Fruit fly (Drosophila melanogaster) whole organism, larva: Measurements from ENCODE around the gene CG14342.

Experiments
- noc ChIP-seq: fragments of 200-800 bp; sonication (Bioruptor generic); optimal IDR thresholded peaks from 3 replicates; lab custom pipeline; 2019; ENCODE audit warnings: missing biosample characterization, mild to moderate bottlenecking, missing genetic modification characterization, moderate library complexity

The CG14342 gene

DNA sequence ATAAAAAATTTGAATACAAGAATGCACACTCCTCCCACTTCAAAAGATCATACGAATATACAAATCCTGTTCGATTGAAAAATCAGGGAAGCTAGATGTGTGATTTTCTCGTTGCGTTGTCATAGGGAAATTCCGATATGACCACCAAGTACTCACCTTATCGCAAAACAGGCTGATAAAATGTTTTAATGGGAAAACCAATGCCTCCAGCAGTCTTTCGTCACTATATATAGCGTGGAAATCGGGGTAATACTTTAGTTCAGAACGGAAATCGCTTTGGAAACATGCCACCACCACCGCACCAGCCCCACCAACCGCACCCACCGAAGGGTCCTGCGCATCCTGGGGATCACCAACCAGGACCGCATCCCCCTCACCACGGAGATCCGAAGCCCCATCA lies 4.8 kb upstream of the CG14342 start, which contains the start of the genes CG5139 and CG43348:
CG5139 (minus strand) TSS at position 101 of the 400 bp plus-strand sequence.
CG43348 (plus strand) TSS at position 247 of the 400 bp plus-strand sequence.
- no peak for TF ChIP-seq noc

DNA sequence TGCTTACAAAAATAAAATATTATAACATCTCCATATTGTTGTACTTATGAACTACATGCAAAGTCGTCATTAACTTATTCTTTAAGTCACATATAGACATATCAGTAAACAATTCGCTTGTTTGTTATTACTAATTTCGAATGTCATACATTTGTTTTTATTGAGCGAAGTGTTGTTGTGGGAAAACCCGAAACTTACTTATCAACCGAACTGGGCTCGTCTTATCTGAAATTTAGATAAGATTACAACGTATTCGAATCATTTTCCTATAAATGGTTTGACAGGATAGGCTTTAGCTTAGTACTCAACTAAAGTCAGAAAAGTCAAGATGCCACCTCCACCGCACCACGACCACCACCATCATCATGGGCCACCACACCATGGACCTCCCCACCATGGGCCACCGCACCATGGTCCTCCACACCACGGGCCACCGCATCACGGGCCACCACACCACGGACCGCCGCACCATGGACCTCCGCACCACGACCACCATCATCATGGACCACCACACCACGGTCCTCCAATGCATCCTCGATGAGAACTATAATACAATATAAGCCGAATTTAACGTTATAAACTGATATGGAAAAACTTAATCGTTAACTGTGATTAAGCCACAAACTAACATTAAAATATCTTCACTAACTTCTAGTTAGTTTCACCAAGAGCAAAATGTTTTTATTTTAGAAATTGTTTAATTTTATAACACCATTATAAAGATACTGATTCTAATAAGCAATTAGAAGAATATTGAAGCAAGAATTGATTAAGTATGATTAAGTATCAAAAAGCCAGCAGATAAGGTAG lies 3.9 kb upstream of the CG14342 start, which contains the start of the genes CG43349 and CG5011:
CG43349 (plus strand) TSS at position 294 of the 810 bp plus-strand sequence.
CG5011 (plus strand) TSS at position 760 of the 810 bp plus-strand sequence.
- TF ChIP-seq noc: no peak

- no peak for TF ChIP-seq noc
Measured at dm6 chr2L:1201396-1201837, 2.6 kb upstream of the CG14342 start.

DNA sequence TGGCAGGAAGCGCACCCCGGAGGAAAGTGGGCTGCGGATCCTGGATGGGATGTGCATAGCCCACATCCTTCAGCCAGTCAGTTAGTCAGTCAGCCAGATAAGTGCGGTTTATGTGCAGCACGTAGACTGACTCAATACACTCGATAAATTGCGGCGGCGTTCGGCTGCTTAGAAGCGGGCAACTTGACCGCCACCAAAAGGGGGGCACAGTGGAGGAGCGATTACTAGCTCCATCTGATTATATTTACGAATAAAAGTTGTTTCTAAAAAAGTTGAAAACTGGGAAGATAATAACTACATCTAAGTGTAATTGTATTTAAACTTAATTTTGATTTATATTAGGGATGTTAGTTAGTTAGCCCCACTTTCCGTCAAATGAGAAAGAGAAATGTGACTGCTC lies 1.6 kb upstream of the CG14342 start:
- no peak for TF ChIP-seq noc

DNA sequence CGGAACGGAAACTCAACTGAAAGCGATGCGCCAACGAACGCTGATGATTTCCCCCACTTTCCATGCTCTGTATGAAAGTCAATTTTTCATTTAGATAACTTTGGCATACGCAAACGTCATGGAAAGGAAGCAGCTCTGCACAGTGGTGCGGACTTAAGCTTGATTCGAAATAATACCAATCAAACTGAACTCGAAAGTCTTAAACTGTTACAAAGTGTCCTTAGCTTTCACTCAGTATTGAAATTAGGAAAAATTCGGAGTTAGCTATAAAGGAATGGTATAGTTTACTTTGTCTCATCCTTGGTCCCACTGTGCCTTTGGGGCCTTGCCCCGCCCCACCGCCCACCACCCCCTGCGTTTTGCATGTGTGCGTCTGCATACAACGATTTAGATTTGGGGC lies 3.4 kb downstream of the CG14342 start:
- TF ChIP-seq noc: no peak

DNA sequence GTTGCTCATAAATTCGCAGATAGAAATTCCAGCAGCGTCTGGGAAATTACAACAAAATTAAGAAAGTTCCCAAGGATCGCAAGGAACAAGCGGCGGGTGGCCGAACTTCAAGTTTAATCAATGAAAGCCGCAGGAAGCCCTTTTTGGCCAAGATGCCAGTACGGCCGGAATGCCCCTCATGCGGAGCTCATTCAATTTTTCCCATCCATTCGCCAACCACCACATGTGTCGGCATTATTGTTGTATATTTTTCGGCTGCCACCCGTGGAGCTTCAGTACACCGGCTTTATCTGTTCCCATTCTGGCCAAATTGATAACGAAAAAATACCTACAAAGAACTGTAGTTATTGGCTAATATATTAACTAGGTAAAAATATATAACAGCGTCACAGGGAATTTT lies 7.5 kb downstream of the CG14342 start:
- TF ChIP-seq noc: no peak

DNA sequence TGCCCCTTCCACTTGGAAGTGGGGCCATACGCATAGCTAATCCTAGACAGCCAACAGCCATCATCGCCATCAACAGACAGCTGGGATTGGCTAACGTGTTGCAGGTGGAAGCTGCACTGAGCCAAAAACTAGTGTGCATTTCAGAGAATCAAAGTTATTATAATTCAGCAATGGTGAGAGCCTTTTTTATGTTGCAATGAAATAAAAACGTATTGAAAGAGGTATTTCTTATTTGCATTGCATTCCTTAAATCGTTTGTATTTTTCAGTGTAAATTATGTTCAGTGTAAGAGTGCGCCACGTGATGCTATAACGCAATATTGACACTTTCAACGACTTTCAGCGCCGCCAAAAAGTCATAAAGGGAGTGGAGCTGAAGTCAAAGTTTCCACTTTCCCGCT lies 9.6 kb downstream of the CG14342 start:
- TF ChIP-seq noc: no peak

dm6 chr2L:1214465-1214864 lies 10.4 kb downstream of the CG14342 start:
- no peak for TF ChIP-seq noc

- TF ChIP-seq noc: no peak
Measured at dm6 chr2L:1217033-1217612, 13.1 kb downstream of the CG14342 start.

- TF ChIP-seq noc: peak; percentile 44
Measured at dm6 chr2L:1217892-1218473, 14.0 kb downstream of the CG14342 start.

dm6 chr2L:1218475-1218874 lies 14.5 kb downstream of the CG14342 start:
- TF ChIP-seq noc: no peak

- no peak for TF ChIP-seq noc
Measured at dm6 chr2L:1218993-1219392, 15.0 kb downstream of the CG14342 start, which contains the start of gene CG42329. TSS of gene CG42329 (plus strand) at chr2L:1219293.

dm6 chr2L:1230691-1231090 lies 26.7 kb downstream of the CG14342 start:
- no peak for TF ChIP-seq noc

DNA sequence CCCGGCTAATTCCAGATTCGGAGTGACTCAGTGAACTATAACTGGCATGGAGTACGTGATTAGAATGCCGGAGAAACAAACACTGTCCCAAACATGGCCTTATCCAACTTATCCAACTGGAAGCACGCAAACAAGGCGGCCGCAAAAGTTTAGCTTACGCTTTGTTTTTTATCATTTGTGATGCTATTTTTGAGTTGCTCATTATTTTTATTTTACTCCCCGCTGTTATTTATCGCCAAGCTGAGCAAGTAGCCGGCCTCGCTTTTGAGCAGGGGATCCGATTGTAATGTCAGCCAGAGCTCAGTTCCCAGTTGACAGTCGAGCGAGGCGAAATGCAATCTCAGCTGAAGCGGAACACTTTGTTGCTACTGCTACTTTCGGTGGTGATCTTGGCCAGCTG lies 35.7 kb downstream of the CG14342 start, which contains the start of gene CG5397:
CG5397 (plus strand) TSS at position 301 of the 400 bp plus-strand sequence.
- TF ChIP-seq noc: no peak

DNA sequence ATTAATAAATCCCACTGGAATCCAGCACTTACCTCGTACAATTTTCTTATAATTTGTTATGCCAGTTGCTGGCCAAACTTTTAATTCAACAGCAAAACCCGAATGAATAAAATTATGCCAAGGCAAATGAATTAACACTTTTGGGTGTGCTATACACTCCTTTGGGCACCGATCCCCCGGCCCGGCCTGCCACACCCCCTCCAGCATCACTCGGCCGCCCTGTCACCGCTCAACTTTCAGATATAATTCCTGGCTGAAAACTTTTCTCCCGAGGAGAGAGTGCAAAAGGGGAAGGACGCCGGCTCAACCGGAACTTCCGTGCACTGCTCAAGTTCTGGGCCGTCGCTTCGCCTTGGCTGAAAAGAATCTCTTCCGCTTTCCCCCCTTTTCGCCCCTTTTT lies 49.2 kb downstream of the CG14342 start:
- TF ChIP-seq noc: no peak
